Fruit fly (Drosophila melanogaster) whole organism, pupa: ENCODE measurements around the gene Claspin.
A peak's percentile ranks its signal among the peaks of the same experiment; 100 is the strongest.

ENCODE experiments used
- CG12605 ChIP-seq: fragments of 200-800 bp; sonication (Bioruptor generic); IDR thresholded peaks from 2 replicates; pipeline ENCODE4 v1.3.6; 2022; ENCODE audit warnings: missing biosample characterization, missing genetic modification characterization
- CG14655 ChIP-seq: fragments of 200-800 bp; sonication (Bioruptor generic); optimal IDR thresholded peaks from 3 replicates; lab custom pipeline; 2017; ENCODE audit warnings: mild to moderate bottlenecking, missing biosample characterization, missing genetic modification reagents, missing genetic modification characterization
- CG8159 ChIP-seq: fragments of 200-800 bp; sonication (Bioruptor generic); optimal IDR thresholded peaks from 3 replicates; lab custom pipeline; 2018; ENCODE audit warnings: missing biosample characterization, mild to moderate bottlenecking, missing genetic modification characterization, moderate library complexity
- CG8301 ChIP-seq: fragments of 200-800 bp; sonication (Bioruptor generic); optimal IDR thresholded peaks from 2 replicates; lab custom pipeline; 2018; ENCODE audit warnings: missing biosample characterization, mild to moderate bottlenecking, missing genetic modification characterization
- CG9948 ChIP-seq: fragments of 200-800 bp; sonication (Bioruptor generic); optimal IDR thresholded peaks from 2 replicates; lab custom pipeline; 2018; ENCODE audit warnings: missing biosample characterization, mild to moderate bottlenecking, missing genetic modification characterization, moderate library complexity
- EcR ChIP-seq: fragments of 200-800 bp; sonication (Bioruptor generic); optimal IDR thresholded peaks from 3 replicates; lab custom pipeline; 2019; ENCODE audit warnings: missing biosample characterization, missing genetic modification characterization, mild to moderate bottlenecking, moderate library complexity, missing genetic modification reagents
- fd96Ca ChIP-seq: fragments of 200-800 bp; sonication (Bioruptor generic); IDR thresholded peaks from 3 replicates; pipeline ENCODE4 v1.3.6; 2022; ENCODE audit warnings: missing biosample characterization, missing genetic modification characterization

dm6 chr3L:4346379-4346778, 33.1 kb downstream of the Claspin start:
- peak; percentile 47 for TF ChIP-seq CG8159
- no peak for TF ChIP-seq CG12605 (GFP tag; lab: Robert Waterston, UW)
- peak; percentile 77 for TF ChIP-seq CG14655 (GFP tag; lab: Kevin White, UChicago)
- TF ChIP-seq CG9948 (tag; lab: Kevin White, UChicago), result peak; percentile 59
- no peak for TF ChIP-seq EcR (GFP tag; lab: Kevin White, UChicago)
- TF ChIP-seq CG8301 (tag; lab: Kevin White, UChicago), result peak; percentile 70
- no peak for TF ChIP-seq fd96Ca (GFP tag; lab: Robert Waterston, UW)
